Fruit fly (Drosophila melanogaster): ENCODE results near the gene BigH1.

BigH1 gene

dm6 chr3R:14680112-14680665 lies 16.9 kb downstream of the BigH1 start:
- peak; percentile 42; the same call in 1 of the 2 replicates for TF ChIP-seq Xrp1 (GFP tag; IDR thresholded peaks at IDR 0.05)
- TF ChIP-seq Aef1 (GFP tag; IDR thresholded peaks at IDR 0.05) = no peak
- TF ChIP-seq CG3407 (GFP tag; optimal IDR thresholded peaks at IDR 0.05) = peak; percentile 17
- peak; percentile 41 for TF ChIP-seq ATbp (GFP tag; optimal IDR thresholded peaks at IDR 0.05)
- TF ChIP-seq CG15601 (tag; optimal IDR thresholded peaks at IDR 0.05) = peak; percentile 33
- TF ChIP-seq NC2α (GFP tag; optimal IDR thresholded peaks at IDR 0.05) = no peak
- peak; percentile 37 for TF ChIP-seq CG11398 (GFP tag; optimal IDR thresholded peaks at IDR 0.05)
- no peak for TF ChIP-seq Bdp1 (GFP tag; optimal IDR thresholded peaks at IDR 0.05)
- TF ChIP-seq inv (GFP tag; IDR thresholded peaks at IDR 0.05; ENCODE audit: partially characterized antibody) = no peak
- no peak for TF ChIP-seq dysf (GFP tag; IDR thresholded peaks at IDR 0.05)
- no peak for TF ChIP-seq CG16779 (GFP tag; IDR thresholded peaks at IDR 0.05)
- TF ChIP-seq CG9215 (GFP tag; IDR thresholded peaks at IDR 0.05) = no peak
- peak; percentile 8 for TF ChIP-seq CG1529 (GFP tag; optimal IDR thresholded peaks at IDR 0.05)
- TF ChIP-seq gfzf (GFP tag; optimal IDR thresholded peaks at IDR 0.05) = no peak
- no peak for TF ChIP-seq Ets97D (GFP tag; optimal IDR thresholded peaks at IDR 0.05)
- peak; percentile 7 for TF ChIP-seq CG2678 (tag; optimal IDR thresholded peaks at IDR 0.05)
- TF ChIP-seq az2 (GFP tag; optimal IDR thresholded peaks at IDR 0.05) = no peak
- no peak for TF ChIP-seq eve (GFP tag; optimal IDR thresholded peaks at IDR 0.05)
- no peak for TF ChIP-seq NK7.1 (GFP tag; optimal IDR thresholded peaks at IDR 0.05)
- peak in 1 of 2 experiments; percentile 94 for TF ChIP-seq tll (GFP tag; optimal IDR thresholded peaks at IDR 0.05)
- TF ChIP-seq onecut (GFP tag; IDR thresholded peaks at IDR 0.05) = peak; percentile 16; the same call in 1 of the 2 replicates
- no peak for TF ChIP-seq Antp (GFP tag; optimal IDR thresholded peaks at IDR 0.05)
- TF ChIP-seq bsh (GFP tag; optimal IDR thresholded peaks at IDR 0.05) = peak in 1 of 2 experiments; percentile 29
- TF ChIP-seq Kr (GFP tag; optimal IDR thresholded peaks at IDR 0.05) = peak; percentile 52
- TF ChIP-seq phol (tag; optimal IDR thresholded peaks at IDR 0.05) = no peak
- peak; percentile 23 for TF ChIP-seq CG2875 (GFP tag; optimal IDR thresholded peaks at IDR 0.05)
- no peak for TF ChIP-seq Meics (GFP tag; optimal IDR thresholded peaks at IDR 0.05)
- TF ChIP-seq maf-S (GFP tag; optimal IDR thresholded peaks at IDR 0.05) = no peak
- no peak for TF ChIP-seq CG1233 (GFP tag; optimal IDR thresholded peaks at IDR 0.05)
- no peak for TF ChIP-seq unc-4 (GFP tag; IDR thresholded peaks at IDR 0.05; ENCODE audit: partially characterized antibody)
- no peak for TF ChIP-seq bigmax (GFP tag; optimal IDR thresholded peaks at IDR 0.05)
- no peak for TF ChIP-seq CG11085 (GFP tag; IDR thresholded peaks at IDR 0.05)
- TF ChIP-seq Asciz (GFP tag; optimal IDR thresholded peaks at IDR 0.05) = peak; percentile 22
- peak; percentile 71 for TF ChIP-seq CG15479 (GFP tag; optimal IDR thresholded peaks at IDR 0.05)
- no peak for TF ChIP-seq ewg (GFP tag; optimal IDR thresholded peaks at IDR 0.05)
- no peak for TF ChIP-seq H15 (GFP tag; IDR thresholded peaks at IDR 0.05)
- TF ChIP-seq sens (GFP tag) = peak; percentile 63
- peak; percentile 4 for TF ChIP-seq CG9727 (GFP tag; optimal IDR thresholded peaks at IDR 0.05)
- TF ChIP-seq CG13424 (tag; optimal IDR thresholded peaks at IDR 0.05) = no peak
- TF ChIP-seq CG5245 (GFP tag; optimal IDR thresholded peaks at IDR 0.05) = no peak
- no peak for TF ChIP-seq CG10979 (tag; optimal IDR thresholded peaks at IDR 0.05)
- TF ChIP-seq corto (GFP tag; optimal IDR thresholded peaks at IDR 0.05) = peak; percentile 13
- TF ChIP-seq ranshi (GFP tag; IDR thresholded peaks at IDR 0.05) = no peak
- no peak for TF ChIP-seq gem (tag; optimal IDR thresholded peaks at IDR 0.05)
- no peak for TF ChIP-seq CG12104 (GFP tag; optimal IDR thresholded peaks at IDR 0.05)
- no peak for TF ChIP-seq sob (GFP tag; IDR thresholded peaks at IDR 0.05)
- TF ChIP-seq B-H1 (GFP tag; IDR thresholded peaks at IDR 0.05) = no peak
- TF ChIP-seq Pdp1 (GFP tag; optimal IDR thresholded peaks at IDR 0.05) = peak in 1 of 2 experiments; percentile 27
- TF ChIP-seq Eip74EF (GFP tag; optimal IDR thresholded peaks at IDR 0.05) = peak in 1 of 2 experiments; percentile 21
- no peak for TF ChIP-seq croc (GFP tag; conservative IDR thresholded peaks at IDR 0.05)

Measured in whole organism, embryonic.